Fruit fly (Drosophila melanogaster): ENCODE measurements around the gene CG43390.

The CG43390 gene

DNA sequence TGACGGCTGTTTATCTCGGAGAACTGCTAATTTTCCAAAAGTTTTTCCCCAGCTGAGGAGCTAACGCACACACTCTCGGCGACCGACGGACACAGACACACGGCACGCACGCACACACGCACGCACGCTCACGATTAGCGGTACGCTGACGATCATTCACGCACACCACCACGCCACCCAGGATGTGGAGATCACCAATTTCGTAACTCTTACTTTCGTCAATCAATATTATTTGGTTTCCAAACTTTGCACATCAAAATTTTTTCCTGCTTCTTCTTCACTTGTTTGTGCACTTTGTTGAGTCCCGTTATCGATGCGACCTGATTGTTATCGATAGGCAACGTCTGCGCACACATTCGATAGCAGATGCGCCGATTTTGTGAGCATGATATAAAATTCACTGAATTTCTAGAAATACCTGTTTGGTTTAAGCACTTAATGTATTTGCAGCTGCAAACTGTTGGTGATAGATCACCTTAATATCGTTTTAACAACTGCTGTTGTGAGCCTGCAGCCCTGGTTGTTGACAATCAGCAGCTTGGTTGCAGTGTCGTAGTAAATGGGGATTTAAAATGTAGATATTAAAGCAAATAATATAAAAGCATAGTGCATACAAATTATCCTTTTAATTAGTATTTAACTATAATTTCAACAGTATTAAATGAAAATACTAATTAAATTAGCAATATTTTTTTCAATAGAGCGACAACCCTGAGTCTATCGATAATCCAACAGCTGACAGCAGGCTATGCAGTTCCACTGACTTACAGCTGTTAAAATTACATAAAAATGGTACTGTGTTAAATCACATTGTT is 17.6 kb downstream of the CG43390 start, which contains the start of the genes CG7394 and Mob2 (continued):
- TF ChIP-seq hbn (GFP tag; IDR thresholded peaks at IDR 0.05; ENCODE audit: partially characterized antibody), result peak; percentile 81; the same call in 1 of the 2 replicates
- peak; percentile 45; the same call in 1 of the 2 replicates for TF ChIP-seq ro (GFP tag; IDR thresholded peaks at IDR 0.05)
- TF ChIP-seq CG12769 (tag; optimal IDR thresholded peaks at IDR 0.05), result peak; percentile 94
- TF ChIP-seq CG14050 (GFP tag; IDR thresholded peaks at IDR 0.05), result peak; percentile 82
- TF ChIP-seq CG12104 (GFP tag; optimal IDR thresholded peaks at IDR 0.05), result peak; percentile 73
- peak; percentile 83 for TF ChIP-seq CrebB (tag; optimal IDR thresholded peaks at IDR 0.05)
- peak; percentile 84 for TF ChIP-seq CG6272 (GFP tag; IDR thresholded peaks at IDR 0.05)
- peak; percentile 71 for TF ChIP-seq CG5245 (GFP tag; optimal IDR thresholded peaks at IDR 0.05)
- TF ChIP-seq CG8359 (GFP tag; optimal IDR thresholded peaks at IDR 0.05; ENCODE audit: borderline replicate concordance), result peak; percentile 38
- TF ChIP-seq Rfx (GFP tag; IDR thresholded peaks at IDR 0.05), result peak; percentile 94
- TF ChIP-seq sima (GFP tag; optimal IDR thresholded peaks at IDR 0.05), result peak; percentile 42
- TF ChIP-seq CG8944 (GFP tag; optimal IDR thresholded peaks at IDR 0.05), result peak; percentile 64
- peak; percentile 93 for TF ChIP-seq Hsf (GFP tag; optimal IDR thresholded peaks at IDR 0.05)
- TF ChIP-seq sna (GFP tag; IDR thresholded peaks at IDR 0.05; ENCODE audit: partially characterized antibody), result peak; percentile 86
- TF ChIP-seq sens-2 (GFP tag; IDR thresholded peaks at IDR 0.05), result peak; percentile 86
- TF ChIP-seq CG18764 (GFP tag; optimal IDR thresholded peaks at IDR 0.05), result peak; percentile 88
- TF ChIP-seq Trl (optimal IDR thresholded peaks at IDR 0.05), result peak in 1 of 2 experiments; percentile 55
- TF ChIP-seq Trl (GFP tag; optimal IDR thresholded peaks at IDR 0.05), result peak; percentile 82
- peak; percentile 55 for TF ChIP-seq fu2 (GFP tag; optimal IDR thresholded peaks at IDR 0.05)
- TF ChIP-seq ham (GFP tag; IDR thresholded peaks at IDR 0.05), result 0 out of 2 replicates have a peak, but pooled peaks have one; percentile 7
- peak; percentile 63 for TF ChIP-seq CG1529 (GFP tag; optimal IDR thresholded peaks at IDR 0.05)
- TF ChIP-seq sisA (GFP tag; IDR thresholded peaks at IDR 0.05), result peak; percentile 90
- TF ChIP-seq Nf-YA (GFP tag; IDR thresholded peaks at IDR 0.05), result peak; percentile 76
- peak; percentile 73 for TF ChIP-seq CG12071 (GFP tag; optimal IDR thresholded peaks at IDR 0.05)
- TF ChIP-seq CG13296 (GFP tag; optimal IDR thresholded peaks at IDR 0.05), result peak; percentile 83
- TF ChIP-seq Myb (GFP tag; optimal IDR thresholded peaks at IDR 0.05), result peak; percentile 59
- peak; percentile 92 for TF ChIP-seq CG12659 (GFP tag; optimal IDR thresholded peaks at IDR 0.05)
- peak; percentile 79 for TF ChIP-seq CG15011 (GFP tag; optimal IDR thresholded peaks at IDR 0.05)
- TF ChIP-seq bsh (GFP tag; optimal IDR thresholded peaks at IDR 0.05), result peak in 1 of 2 experiments; percentile 94
- no peak for TF ChIP-seq TFAM (GFP tag; optimal IDR thresholded peaks at IDR 0.05)
- peak; percentile 12 for TF ChIP-seq CG15479 (GFP tag; optimal IDR thresholded peaks at IDR 0.05)
- peak; percentile 90 for TF ChIP-seq CG7372 (GFP tag; IDR thresholded peaks at IDR 0.05)
- TF ChIP-seq br (optimal IDR thresholded peaks at IDR 0.05), result no peak
- peak; percentile 81 for TF ChIP-seq CG18011 (GFP tag; optimal IDR thresholded peaks at IDR 0.05)
- peak; percentile 82 for TF ChIP-seq CG31388 (GFP tag; optimal IDR thresholded peaks at IDR 0.05)
- peak; percentile 64 for TF ChIP-seq croc (GFP tag; conservative IDR thresholded peaks at IDR 0.05)
- TF ChIP-seq Hmx (GFP tag; optimal IDR thresholded peaks at IDR 0.05), result peak; percentile 82
- peak; percentile 91 for TF ChIP-seq ara (GFP tag; IDR thresholded peaks at IDR 0.05)
- TF ChIP-seq CG11504 (tag; optimal IDR thresholded peaks at IDR 0.05), result peak; percentile 89
- peak; percentile 89 for TF ChIP-seq mam (GFP tag; optimal IDR thresholded peaks at IDR 0.05)
- peak; percentile 90 for TF ChIP-seq ind (GFP tag; optimal IDR thresholded peaks at IDR 0.05)
- TF ChIP-seq CG6689 (GFP tag; IDR thresholded peaks at IDR 0.05), result peak; percentile 90
- peak; percentile 90 for TF ChIP-seq nerfin-2 (GFP tag; IDR thresholded peaks at IDR 0.05; ENCODE audit: partially characterized antibody)
- peak; percentile 12; the same call in 1 of the 2 replicates for TF ChIP-seq Dip2 (GFP tag; IDR thresholded peaks at IDR 0.05)
- TF ChIP-seq MTF-1 (GFP tag; optimal IDR thresholded peaks at IDR 0.05; ENCODE audit: borderline replicate concordance), result peak; percentile 76
- TF ChIP-seq sd (tag; optimal IDR thresholded peaks at IDR 0.05), result peak; percentile 58
- peak; percentile 61 for TF ChIP-seq dimm (GFP tag; IDR thresholded peaks at IDR 0.05)
- TF ChIP-seq CG3838 (GFP tag; optimal IDR thresholded peaks at IDR 0.05), result peak; percentile 70
- peak; percentile 45 for TF ChIP-seq gt (GFP tag; IDR thresholded peaks at IDR 0.05)
